Fruit fly (Drosophila melanogaster): Measurements from ENCODE around the gene CG4686.
A peak's percentile ranks its signal among the peaks of the same experiment; 100 is the strongest.

CG4686 gene

dm6 chr3R:19830973-19831372 is 33.3 kb upstream of the CG4686 start (continued):
- no peak for TF ChIP-seq CG18619 (GFP tag; optimal IDR thresholded peaks at IDR 0.05)
- peak; percentile 73; the same call in 1 of the 2 replicates for TF ChIP-seq ap (GFP tag; IDR thresholded peaks at IDR 0.05)
- TF ChIP-seq Med (GFP tag) = peak; percentile 62
- TF ChIP-seq trh (GFP tag; optimal IDR thresholded peaks at IDR 0.05) = no peak
- TF ChIP-seq az2 (GFP tag; optimal IDR thresholded peaks at IDR 0.05) = peak; percentile 46
- peak; percentile 15 for TF ChIP-seq CG15011 (GFP tag; optimal IDR thresholded peaks at IDR 0.05)
- TF ChIP-seq cato (GFP tag; optimal IDR thresholded peaks at IDR 0.05; ENCODE audit: borderline replicate concordance) = no peak
- peak; percentile 61 for TF ChIP-seq CG12071 (GFP tag; optimal IDR thresholded peaks at IDR 0.05)
- TF ChIP-seq Dip2 (GFP tag; IDR thresholded peaks at IDR 0.05) = no peak
- TF ChIP-seq hth (optimal IDR thresholded peaks at IDR 0.05) = no peak
- peak; percentile 47; the same call in 1 of the 2 replicates for TF ChIP-seq ttk (GFP tag; IDR thresholded peaks at IDR 0.05)
- TF ChIP-seq Sry-δ (GFP tag; optimal IDR thresholded peaks at IDR 0.05) = no peak
- TF ChIP-seq emc (GFP tag; optimal IDR thresholded peaks at IDR 0.05) = no peak
- peak; percentile 54 for TF ChIP-seq HHEX (GFP tag; optimal IDR thresholded peaks at IDR 0.05)
- TF ChIP-seq tup (GFP tag; optimal IDR thresholded peaks at IDR 0.05) = peak; percentile 11
- TF ChIP-seq pho (GFP tag; optimal IDR thresholded peaks at IDR 0.05) = no peak
- peak; percentile 56 for TF ChIP-seq slbo (GFP tag; IDR thresholded peaks at IDR 0.05)
- TF ChIP-seq rib (GFP tag; IDR thresholded peaks at IDR 0.05) = 0 out of 2 replicates have a peak, but pooled peaks have one; percentile 36
- peak; percentile 11 for TF ChIP-seq CrebB (tag; optimal IDR thresholded peaks at IDR 0.05)
- TF ChIP-seq Meics (GFP tag; optimal IDR thresholded peaks at IDR 0.05) = peak; percentile 71
- TF ChIP-seq tio (GFP tag; optimal IDR thresholded peaks at IDR 0.05) = peak; percentile 14
- peak; percentile 37 for TF ChIP-seq bab2 (GFP tag; optimal IDR thresholded peaks at IDR 0.05)
- TF ChIP-seq Six4 (GFP tag; optimal IDR thresholded peaks at IDR 0.05) = peak; percentile 1
- peak; percentile 18 for TF ChIP-seq Hr3 (GFP tag; optimal IDR thresholded peaks at IDR 0.05)
- no peak for TF ChIP-seq CG9215 (GFP tag; IDR thresholded peaks at IDR 0.05)
- no peak for TF ChIP-seq CG6654 (GFP tag; optimal IDR thresholded peaks at IDR 0.05)
- TF ChIP-seq Drgx (GFP tag; IDR thresholded peaks at IDR 0.05) = no peak
- TF ChIP-seq sqz (GFP tag; optimal IDR thresholded peaks at IDR 0.05) = no peak
- peak; percentile 59 for TF ChIP-seq Xrp1 (GFP tag; IDR thresholded peaks at IDR 0.05)
- peak; percentile 54 for TF ChIP-seq her (GFP tag; optimal IDR thresholded peaks at IDR 0.05)
- no peak for TF ChIP-seq Jarid2 (GFP tag; optimal IDR thresholded peaks at IDR 0.05)
- peak; percentile 71 for TF ChIP-seq seq (GFP tag; IDR thresholded peaks at IDR 0.05)
- peak; percentile 4 for TF ChIP-seq vfl (GFP tag; optimal IDR thresholded peaks at IDR 0.05)
- TF ChIP-seq sug (tag; optimal IDR thresholded peaks at IDR 0.05) = peak; percentile 30
- TF ChIP-seq CG17568 (GFP tag; optimal IDR thresholded peaks at IDR 0.05) = peak; percentile 35
- TF ChIP-seq HLH3B (GFP tag; IDR thresholded peaks at IDR 0.05) = peak; percentile 75
- TF ChIP-seq al (GFP tag; IDR thresholded peaks at IDR 0.05) = peak; percentile 64
- TF ChIP-seq CG6175 (GFP tag; IDR thresholded peaks at IDR 0.05) = 0 out of 3 replicates have a peak, but pooled peaks have one; percentile 22
- no peak for TF ChIP-seq CG8290 (GFP tag; optimal IDR thresholded peaks at IDR 0.05)
- TF ChIP-seq CG8290 (tag; optimal IDR thresholded peaks at IDR 0.05) = peak in 1 of 2 experiments; percentile 61
- TF ChIP-seq MTF-1 (GFP tag; optimal IDR thresholded peaks at IDR 0.05; ENCODE audit: borderline replicate concordance) = no peak
- peak; percentile 19 for TF ChIP-seq Mad (GFP tag; optimal IDR thresholded peaks at IDR 0.05)
- TF ChIP-seq CG8281 (tag; optimal IDR thresholded peaks at IDR 0.05) = peak; percentile 42
- TF ChIP-seq Ada2b (GFP tag; IDR thresholded peaks at IDR 0.05) = peak; percentile 68
- TF ChIP-seq CG7271 (tag; optimal IDR thresholded peaks at IDR 0.05) = no peak
- no peak for TF ChIP-seq CG17612 (GFP tag; IDR thresholded peaks at IDR 0.05)
- TF ChIP-seq slou (GFP tag; optimal IDR thresholded peaks at IDR 0.05) = peak; percentile 6
- peak; percentile 31 for TF ChIP-seq pum (GFP tag; optimal IDR thresholded peaks at IDR 0.05)
- peak; percentile 58; the same call in 2 of the 3 replicates for TF ChIP-seq zfh1 (GFP tag; IDR thresholded peaks at IDR 0.05)
- TF ChIP-seq br (optimal IDR thresholded peaks at IDR 0.05) = no peak
- TF ChIP-seq ftz-f1 (GFP tag; optimal IDR thresholded peaks at IDR 0.05) = no peak
- peak; percentile 14 for TF ChIP-seq nmo (GFP tag; optimal IDR thresholded peaks at IDR 0.05)
- peak; percentile 51 for TF ChIP-seq disco-r (GFP tag; optimal IDR thresholded peaks at IDR 0.05)

Data from whole organism, embryonic.